Fruit fly (Drosophila melanogaster) whole organism, wandering third instar larva: ENCODE results near the gene CCT1.

Source experiments
- Abd-B ChIP-seq: fragments of >200 bp; optimal IDR thresholded peaks from 2 replicates; lab custom pipeline; 2017; ENCODE audit warnings: missing biosample characterization, missing genetic modification characterization
- CG32264 ChIP-seq: fragments of 200-800 bp; sonication (Bioruptor generic); optimal IDR thresholded peaks from 2 replicates; lab custom pipeline; 2016; ENCODE audit warnings: missing biosample characterization, missing genetic modification characterization
- CG9705 ChIP-seq: fragments of 200-800 bp; sonication (Bioruptor generic); optimal IDR thresholded peaks from 2 replicates; lab custom pipeline; 2018; ENCODE audit warnings: missing biosample characterization, mild to moderate bottlenecking, missing genetic modification characterization
- CrebA ChIP-seq: fragments of 200-800 bp; sonication (Bioruptor generic); optimal IDR thresholded peaks from 2 replicates; lab custom pipeline; 2016; ENCODE audit warnings: missing biosample characterization, mild to moderate bottlenecking, missing genetic modification characterization, borderline replicate concordance
- Dfd ChIP-seq: fragments of >200 bp; optimal IDR thresholded peaks from 2 replicates; lab custom pipeline; 2017; ENCODE audit warnings: missing biosample characterization, missing genetic modification characterization
- Dif ChIP-seq: fragments of 200-275, 200-300 bp; sonication (Bioruptor generic); optimal IDR thresholded peaks from 2 replicates; lab custom pipeline; 2018; ENCODE audit warnings: missing biosample characterization, missing genetic modification characterization; ENCODE audit not compliant: partially characterized antibody
- GATAd ChIP-seq: sonication (Bioruptor generic); optimal IDR thresholded peaks from 2 replicates; lab custom pipeline; 2016; ENCODE audit warnings: missing biosample characterization, missing genetic modification characterization
- HLH106 ChIP-seq: fragments of 200-800 bp; optimal IDR thresholded peaks from 3 replicates; lab custom pipeline; 2019; ENCODE audit warnings: missing biosample characterization, mild to moderate bottlenecking, missing genetic modification characterization, moderate library complexity
- Hnf4 ChIP-seq: fragments of 200-800 bp; sonication (Bioruptor generic); optimal IDR thresholded peaks from 2 replicates; lab custom pipeline; 2016; ENCODE audit warnings: missing biosample characterization, mild to moderate bottlenecking, missing genetic modification characterization
- Hr78 ChIP-seq: fragments of >200 bp; optimal IDR thresholded peaks from 2 replicates; lab custom pipeline; 2017; ENCODE audit warnings: missing biosample characterization, missing genetic modification characterization
- Hr83 ChIP-seq: fragments of 200-300 bp; sonication (Bioruptor generic); optimal IDR thresholded peaks from 2 replicates; lab custom pipeline; 2016; ENCODE audit warnings: missing biosample characterization, mild to moderate bottlenecking, missing genetic modification characterization, moderate library complexity; ENCODE audit not compliant: poor library complexity, severe bottlenecking
- Jra ChIP-seq: sonication (Bioruptor generic); optimal IDR thresholded peaks from 2 replicates; lab custom pipeline; 2016; ENCODE audit warnings: missing biosample characterization, missing genetic modification characterization
- Mio ChIP-seq: sonication (Bioruptor generic); optimal IDR thresholded peaks from 2 replicates; lab custom pipeline; 2016; ENCODE audit warnings: missing biosample characterization, missing genetic modification characterization
- Myc ChIP-seq: fragments of >200 bp; optimal IDR thresholded peaks from 2 replicates; lab custom pipeline; 2017
- N ChIP-seq: fragments of >200 bp; optimal IDR thresholded peaks from 2 replicates; lab custom pipeline; 2018; ENCODE audit warnings: missing biosample characterization, missing external identifiers, missing genetic modification characterization
- OdsH ChIP-seq: fragments of 200-800 bp; sonication (Bioruptor generic); optimal IDR thresholded peaks from 2 replicates; lab custom pipeline; 2016; ENCODE audit warnings: missing biosample characterization, mild to moderate bottlenecking, missing genetic modification characterization
- Rel ChIP-seq, 2 experiments: fragments of 200-800 bp; sonication (Bioruptor generic) in 1 of 2; optimal IDR thresholded peaks; 2 replicates in 1 of 2; 3 replicates in 1 of 2; lab custom pipeline; 2016 to 2019; ENCODE audit warnings: mild to moderate bottlenecking in 2 of 2, missing biosample characterization in 2 of 2, missing genetic modification characterization in 2 of 2, moderate library complexity in 1 of 2
- Sp1 ChIP-seq: fragments of 200-800 bp; sonication (Bioruptor generic); optimal IDR thresholded peaks from 3 replicates; lab custom pipeline; 2019; ENCODE audit warnings: missing biosample characterization, mild to moderate bottlenecking, missing genetic modification characterization, moderate library complexity
- Vsx2 ChIP-seq: fragments of 200-300, 225-300 bp; sonication (Bioruptor generic); optimal IDR thresholded peaks from 2 replicates; lab custom pipeline; 2018; ENCODE audit warnings: missing biosample characterization, missing genetic modification characterization; ENCODE audit not compliant: partially characterized antibody
- br ChIP-seq: fragments of 200-800 bp; sonication (Bioruptor generic); optimal IDR thresholded peaks from 2 replicates; lab custom pipeline; 2016; ENCODE audit warnings: missing biosample characterization, missing genetic modification characterization
- brk ChIP-seq: fragments of 200-800 bp; sonication (Bioruptor generic); optimal IDR thresholded peaks from 2 replicates; lab custom pipeline; 2016; ENCODE audit warnings: missing biosample characterization, mild to moderate bottlenecking, missing genetic modification characterization
- dl ChIP-seq, 2 experiments: fragments of 175-275, 200-275 bp in 1 of 2; fragments of 200-275 bp in 1 of 2; sonication (Bioruptor generic); optimal IDR thresholded peaks; lab custom pipeline; 2018; ENCODE audit warnings: mild to moderate bottlenecking in 2 of 2, missing biosample characterization in 2 of 2, missing genetic modification characterization in 2 of 2, moderate library complexity in 2 of 2; ENCODE audit not compliant: partially characterized antibody in 2 of 2, insufficient read depth in 1 of 2
- dmrt93B ChIP-seq: fragments of 200-800 bp; sonication (Bioruptor generic); optimal IDR thresholded peaks from 2 replicates; lab custom pipeline; 2018; ENCODE audit warnings: missing biosample characterization, mild to moderate bottlenecking, missing genetic modification characterization
- dsf ChIP-seq: sonication (Bioruptor generic); optimal IDR thresholded peaks from 2 replicates; lab custom pipeline; 2016; ENCODE audit warnings: missing biosample characterization, missing genetic modification characterization, borderline replicate concordance
- ey ChIP-seq: fragments of 200-800 bp; sonication (Bioruptor generic); optimal IDR thresholded peaks from 2 replicates; lab custom pipeline; 2016; ENCODE audit warnings: missing biosample characterization, missing genetic modification characterization
- foxo ChIP-seq, 2 experiments: fragments of 200-800 bp; sonication (Bioruptor generic); optimal IDR thresholded peaks; 2 replicates in 1 of 2; 3 replicates in 1 of 2; lab custom pipeline; 2016 to 2017; ENCODE audit warnings: missing biosample characterization in 2 of 2, missing genetic modification characterization in 2 of 2
- fru ChIP-seq: fragments of 200-800 bp; sonication (Bioruptor generic); optimal IDR thresholded peaks from 3 replicates; lab custom pipeline; 2016; ENCODE audit warnings: missing biosample characterization, mild to moderate bottlenecking, missing genetic modification characterization
- h ChIP-seq: fragments of 200-800 bp; sonication (Bioruptor generic); optimal IDR thresholded peaks from 3 replicates; lab custom pipeline; 2016; ENCODE audit warnings: missing biosample characterization, mild to moderate bottlenecking, missing genetic modification characterization
- jim ChIP-seq: fragments of 175-275, 200-325 bp; sonication (Bioruptor generic); optimal IDR thresholded peaks from 2 replicates; lab custom pipeline; 2016; ENCODE audit warnings: missing biosample characterization, mild to moderate bottlenecking, missing genetic modification characterization
- lola ChIP-seq: fragments of >200 bp; optimal IDR thresholded peaks from 2 replicates; lab custom pipeline; 2017; ENCODE audit warnings: missing biosample characterization, missing genetic modification characterization
- pan ChIP-seq: fragments of >200 bp; optimal IDR thresholded peaks from 2 replicates; lab custom pipeline; 2017
- psq ChIP-seq: fragments of 200-800 bp; sonication (Bioruptor generic); optimal IDR thresholded peaks from 3 replicates; lab custom pipeline; 2017; ENCODE audit warnings: missing biosample characterization, mild to moderate bottlenecking, missing genetic modification characterization, moderate library complexity
- rgr ChIP-seq: fragments of 200-800 bp; sonication (Bioruptor generic); optimal IDR thresholded peaks from 3 replicates; lab custom pipeline; 2016; ENCODE audit warnings: missing biosample characterization, mild to moderate bottlenecking, missing genetic modification characterization
- sage ChIP-seq: fragments of 200-800 bp; sonication (Bioruptor generic); optimal IDR thresholded peaks from 2 replicates; lab custom pipeline; 2016; ENCODE audit warnings: missing biosample characterization, mild to moderate bottlenecking, missing genetic modification characterization
- sv ChIP-seq: fragments of 200-800 bp; sonication (Bioruptor generic); optimal IDR thresholded peaks from 3 replicates; lab custom pipeline; 2016; ENCODE audit warnings: missing biosample characterization, missing genetic modification characterization
- tai ChIP-seq: sonication (Bioruptor generic); optimal IDR thresholded peaks from 2 replicates; lab custom pipeline; 2016; ENCODE audit warnings: missing biosample characterization, missing genetic modification characterization
- usp ChIP-seq: fragments of >200 bp; optimal IDR thresholded peaks from 2 replicates; lab custom pipeline; 2017; ENCODE audit warnings: missing biosample characterization, missing genetic modification characterization
- woc ChIP-seq: sonication (Bioruptor generic); optimal IDR thresholded peaks from 2 replicates; lab custom pipeline; 2016; ENCODE audit warnings: missing biosample characterization, mild to moderate bottlenecking, missing genetic modification characterization

The CCT1 gene

dm6 chr3R:22528264-22529158, 37.3 kb upstream of the CCT1 start, which contains the start of gene CG5346:
Gene CG5346 (minus strand): TSS chr3R:22528663.
- TF ChIP-seq jim (GFP tag; lab: Kevin White, UChicago) (peak; percentile 22), fru (peak; percentile 99), Dfd (GFP tag; lab: Kevin White, UChicago) (no peak), tai (GFP tag; lab: Kevin White, UChicago) (peak; percentile 36), Hnf4 (no peak)
- TF ChIP-seq, all 38 proteins: peak for 3

dm6 chr3R:22527636-22528148, 36.5 kb upstream of the CCT1 start:
- TF ChIP-seq sage (no peak), lola (GFP tag; lab: Kevin White, UChicago) (no peak), Hr83 (GFP tag; lab: Kevin White, UChicago) (peak; percentile 21), Rel (GFP tag; optimal IDR thresholded peaks at IDR 0.05; lab: Kevin White, UChicago) (no peak), Rel (tag; optimal IDR thresholded peaks at IDR 0.05; lab: Kevin White, UChicago) (peak; percentile 23)

- TF ChIP-seq Mio (no peak), jim (GFP tag; lab: Kevin White, UChicago) (peak; percentile 35), foxo (GFP tag; optimal IDR thresholded peaks at IDR 0.05; lab: Kevin White, UChicago) (peak in 1 of 2 experiments; percentile 39), h (GFP tag; lab: Kevin White, UChicago) (peak; percentile 98), Sp1 (GFP tag; lab: Kevin White, UChicago) (peak; percentile 37), psq (GFP tag; lab: Kevin White, UChicago) (no peak), rgr (GFP tag; lab: Kevin White, UChicago) (no peak), Rel (GFP tag; optimal IDR thresholded peaks at IDR 0.05; lab: Kevin White, UChicago) (no peak), Rel (tag; optimal IDR thresholded peaks at IDR 0.05; lab: Kevin White, UChicago) (peak; percentile 32)
Observed at dm6 chr3R:22527192-22527591, 36.0 kb upstream of the CCT1 start.

dm6 chr3R:22526353-22526907, 35.2 kb upstream of the CCT1 start:
- no peak for TF ChIP-seq Dif (GFP tag; lab: Kevin White, UChicago)
- peak; percentile 27 for TF ChIP-seq fru
- TF ChIP-seq dmrt93B (GFP tag; lab: Kevin White, UChicago): no peak
- peak in 1 of 2 experiments; percentile 32 for TF ChIP-seq dl (GFP tag; optimal IDR thresholded peaks at IDR 0.05; lab: Kevin White, UChicago; ENCODE audit: insufficient read depth in 1 of 2, partially characterized antibody in 2 of 2)
- TF ChIP-seq br (GFP tag; lab: Kevin White, UChicago): no peak
- no peak for TF ChIP-seq HLH106
- TF ChIP-seq CG9705 (GFP tag; lab: Kevin White, UChicago): no peak
- no peak for TF ChIP-seq Dfd (GFP tag; lab: Kevin White, UChicago)
- no peak for TF ChIP-seq GATAd (GFP tag; lab: Kevin White, UChicago)
- TF ChIP-seq Hnf4: no peak
- no peak for TF ChIP-seq pan
- TF ChIP-seq CG32264 (GFP tag; lab: Kevin White, UChicago): no peak
- TF ChIP-seq Rel (GFP tag; optimal IDR thresholded peaks at IDR 0.05; lab: Kevin White, UChicago): no peak
- peak; percentile 61 for TF ChIP-seq Rel (tag; optimal IDR thresholded peaks at IDR 0.05; lab: Kevin White, UChicago)
- no peak for TF ChIP-seq h (GFP tag; lab: Kevin White, UChicago)
- TF ChIP-seq tai (GFP tag; lab: Kevin White, UChicago): no peak
- no peak for TF ChIP-seq Vsx2 (GFP tag; lab: Kevin White, UChicago)
- no peak for TF ChIP-seq N
- no peak for TF ChIP-seq CrebA (GFP tag; lab: Kevin White, UChicago)
- no peak for TF ChIP-seq rgr (GFP tag; lab: Kevin White, UChicago)
- no peak for TF ChIP-seq Myc (lab: Kevin White, UChicago)
- no peak for TF ChIP-seq lola (GFP tag; lab: Kevin White, UChicago)
- no peak for TF ChIP-seq usp (GFP tag; lab: Kevin White, UChicago)
- TF ChIP-seq woc (GFP tag; lab: Kevin White, UChicago): no peak
- no peak for TF ChIP-seq Hr83 (GFP tag; lab: Kevin White, UChicago)
- no peak for TF ChIP-seq Sp1 (GFP tag; lab: Kevin White, UChicago)
- TF ChIP-seq psq (GFP tag; lab: Kevin White, UChicago): no peak
- no peak for TF ChIP-seq Hr78 (GFP tag; lab: Kevin White, UChicago)
- no peak for TF ChIP-seq Abd-B (GFP tag; lab: Kevin White, UChicago)
- peak in 1 of 2 experiments; percentile 18 for TF ChIP-seq foxo (GFP tag; optimal IDR thresholded peaks at IDR 0.05; lab: Kevin White, UChicago)
- TF ChIP-seq dsf (GFP tag; lab: Kevin White, UChicago): no peak
- no peak for TF ChIP-seq ey (GFP tag; lab: Kevin White, UChicago)
- no peak for TF ChIP-seq jim (GFP tag; lab: Kevin White, UChicago)
- TF ChIP-seq OdsH (GFP tag; lab: Kevin White, UChicago): peak; percentile 9
- TF ChIP-seq Mio: no peak
- no peak for TF ChIP-seq sv (GFP tag; lab: Kevin White, UChicago)
- no peak for TF ChIP-seq brk (GFP tag; lab: Kevin White, UChicago)
- TF ChIP-seq sage: no peak
- no peak for TF ChIP-seq Jra (GFP tag; lab: Kevin White, UChicago)
